Worm (Caenorhabditis elegans): ENCODE measurements around the gene col-140.
A peak's percentile ranks its signal among the peaks of the same experiment; 100 is the strongest.

The col-140 gene

ce11 chrV:5788650-5789049 lies 48.0 kb downstream of the col-140 start (continued):
- TF ChIP-seq F49E8.2 (tag; optimal IDR thresholded peaks at IDR 0.05; ENCODE audit: insufficient read depth) (no peak), hmg-20 (GFP tag; IDR thresholded peaks at IDR 0.05) (no peak), hmg-1.2 (GFP tag; IDR thresholded peaks at IDR 0.05) (peak; percentile 26; the same call in 1 of the 2 replicates), F10E7.11 (tag; optimal IDR thresholded peaks at IDR 0.05) (no peak)

All from whole organism, young adult.